Fruit fly (Drosophila melanogaster) whole organism, pupa: Measurements from ENCODE around the gene CG6503.
A peak's percentile ranks its signal among the peaks of the same experiment; 100 is the strongest.

Experiments
- CG10348 ChIP-seq: fragments of 200-800 bp; sonication (Bioruptor generic); IDR thresholded peaks from 2 replicates; pipeline ENCODE4 v1.3.6; 2022; ENCODE audit warnings: missing biosample characterization, missing genetic modification characterization
- CG12605 ChIP-seq: fragments of 200-800 bp; sonication (Bioruptor generic); IDR thresholded peaks from 2 replicates; pipeline ENCODE4 v1.3.6; 2022; ENCODE audit warnings: missing biosample characterization, missing genetic modification characterization
- CG13204 ChIP-seq: fragments of 200-800 bp; sonication (Bioruptor generic); optimal IDR thresholded peaks from 2 replicates; lab custom pipeline; 2018; ENCODE audit warnings: missing biosample characterization, mild to moderate bottlenecking, missing genetic modification characterization, moderate library complexity
- CG14655 ChIP-seq: fragments of 200-800 bp; sonication (Bioruptor generic); optimal IDR thresholded peaks from 3 replicates; lab custom pipeline; 2017; ENCODE audit warnings: mild to moderate bottlenecking, missing biosample characterization, missing genetic modification reagents, missing genetic modification characterization
- CG17806 ChIP-seq: fragments of 200-800 bp; sonication (Bioruptor generic); optimal IDR thresholded peaks from 2 replicates; lab custom pipeline; 2018; ENCODE audit warnings: missing biosample characterization, mild to moderate bottlenecking, missing genetic modification characterization, moderate library complexity
- CG32121 ChIP-seq: fragments of 200-800 bp; sonication (Bioruptor generic); IDR thresholded peaks from 2 replicates; pipeline ENCODE4 v1.3.6; 2022; ENCODE audit warnings: missing biosample characterization, missing genetic modification characterization
- CG4496 ChIP-seq: fragments of 200-800 bp; sonication (Bioruptor generic); IDR thresholded peaks from 3 replicates; pipeline ENCODE4 v1.3.6; 2022; ENCODE audit warnings: missing biosample characterization, missing genetic modification characterization
- CG8301 ChIP-seq: fragments of 200-800 bp; sonication (Bioruptor generic); optimal IDR thresholded peaks from 2 replicates; lab custom pipeline; 2018; ENCODE audit warnings: missing biosample characterization, mild to moderate bottlenecking, missing genetic modification characterization
- CG9948 ChIP-seq: fragments of 200-800 bp; sonication (Bioruptor generic); optimal IDR thresholded peaks from 2 replicates; lab custom pipeline; 2018; ENCODE audit warnings: missing biosample characterization, mild to moderate bottlenecking, missing genetic modification characterization, moderate library complexity
- EcR ChIP-seq: fragments of 200-800 bp; sonication (Bioruptor generic); optimal IDR thresholded peaks from 3 replicates; lab custom pipeline; 2019; ENCODE audit warnings: missing biosample characterization, missing genetic modification characterization, mild to moderate bottlenecking, moderate library complexity, missing genetic modification reagents
- Pif1B ChIP-seq: fragments of 200-800 bp; sonication (Bioruptor generic); optimal IDR thresholded peaks from 3 replicates; lab custom pipeline; 2016; ENCODE audit warnings: missing biosample characterization, missing genetic modification characterization
- Snoo ChIP-seq: fragments of 200-800 bp; sonication (Bioruptor generic); optimal IDR thresholded peaks from 3 replicates; lab custom pipeline; 2017; ENCODE audit warnings: missing biosample characterization, mild to moderate bottlenecking, missing genetic modification characterization, inconsistent platforms
- fd96Ca ChIP-seq: fragments of 200-800 bp; sonication (Bioruptor generic); IDR thresholded peaks from 3 replicates; pipeline ENCODE4 v1.3.6; 2022; ENCODE audit warnings: missing biosample characterization, missing genetic modification characterization
- gl ChIP-seq: fragments of 200-800 bp; sonication (Bioruptor generic); optimal IDR thresholded peaks from 2 replicates; lab custom pipeline; 2018; ENCODE audit warnings: missing biosample characterization, mild to moderate bottlenecking, missing genetic modification characterization

dm6 chr3R:26428220-26428619, 3.3 kb upstream of the CG6503 start:
- TF ChIP-seq CG8301 (tag; lab: Kevin White, UChicago) (peak; percentile 56), CG17806 (no peak), CG14655 (GFP tag; lab: Kevin White, UChicago) (peak; percentile 67), EcR (GFP tag; lab: Kevin White, UChicago) (no peak), Pif1B (GFP tag; lab: Kevin White, UChicago) (peak; percentile 18), gl (tag; lab: Kevin White, UChicago) (no peak), CG13204 (GFP tag; lab: Kevin White, UChicago) (no peak), CG32121 (GFP tag; lab: Robert Waterston, UW) (no peak), fd96Ca (GFP tag; lab: Robert Waterston, UW) (no peak), Snoo (tag; lab: Kevin White, UChicago) (peak; percentile 4), CG12605 (GFP tag; lab: Robert Waterston, UW) (no peak), CG9948 (tag; lab: Kevin White, UChicago) (peak; percentile 44), CG4496 (no peak), CG10348 (no peak)
